Fruit fly (Drosophila melanogaster) whole organism, embryonic: ENCODE results near the gene Pnn.
A peak's percentile ranks its signal among the peaks of the same experiment; 100 is the strongest.

Experiments used
- Atf6 ChIP-seq: fragments of 200-800 bp; sonication (Bioruptor generic); IDR thresholded peaks from 2 replicates; pipeline ENCODE4 v1.3.6; 2022; ENCODE audit warnings: missing biosample characterization, missing genetic modification characterization
- CG11398 ChIP-seq: fragments of 200-800 bp; sonication (Bioruptor generic); optimal IDR thresholded peaks from 2 replicates; lab custom pipeline; 2016; ENCODE audit warnings: missing biosample characterization, missing genetic modification characterization
- CG12659 ChIP-seq: fragments of 200-800 bp; sonication (Bioruptor generic); optimal IDR thresholded peaks from 3 replicates; lab custom pipeline; 2017; ENCODE audit warnings: mild to moderate bottlenecking, missing biosample characterization, missing genetic modification reagents, missing genetic modification characterization
- CG15479 ChIP-seq: fragments of 200-800 bp; sonication (Bioruptor generic); optimal IDR thresholded peaks from 3 replicates; lab custom pipeline; 2019; ENCODE audit warnings: missing biosample characterization, mild to moderate bottlenecking, missing genetic modification characterization, moderate library complexity
- CG15601 ChIP-seq: fragments of 200-800 bp; sonication (Bioruptor generic); optimal IDR thresholded peaks from 3 replicates; lab custom pipeline; 2019; ENCODE audit warnings: missing biosample characterization, mild to moderate bottlenecking, missing genetic modification characterization, moderate library complexity
- CG17328 ChIP-seq: fragments of 200-800 bp; sonication (Bioruptor generic); IDR thresholded peaks from 2 replicates; pipeline ENCODE4 v1.3.6; 2022; ENCODE audit warnings: missing biosample characterization, missing genetic modification characterization
- CG2875 ChIP-seq: fragments of 200-800 bp; sonication (Bioruptor generic); optimal IDR thresholded peaks from 2 replicates; lab custom pipeline; 2017; ENCODE audit warnings: missing biosample characterization, mild to moderate bottlenecking, missing genetic modification characterization, missing genetic modification reagents
- CG30020 ChIP-seq: fragments of 200-800 bp; optimal IDR thresholded peaks from 2 replicates; lab custom pipeline; 2019; ENCODE audit warnings: missing biosample characterization, mild to moderate bottlenecking, missing genetic modification characterization, moderate library complexity
- CG34422 ChIP-seq: fragments of 200-800 bp; sonication (Bioruptor generic); IDR thresholded peaks from 3 replicates; pipeline ENCODE4 v1.3.6; 2022; ENCODE audit warnings: missing biosample characterization, missing genetic modification characterization
- CG7745 ChIP-seq: fragments of 200-800 bp; sonication (Bioruptor generic); optimal IDR thresholded peaks from 2 replicates; lab custom pipeline; 2018; ENCODE audit warnings: missing biosample characterization, mild to moderate bottlenecking, missing genetic modification characterization, moderate library complexity
- CG8944 ChIP-seq: fragments of 200-800 bp; sonication (Bioruptor generic); optimal IDR thresholded peaks from 3 replicates; lab custom pipeline; 2016; ENCODE audit warnings: missing biosample characterization, missing genetic modification characterization
- CG9876 ChIP-seq: fragments of 200-800 bp; sonication (Bioruptor generic); optimal IDR thresholded peaks from 2 replicates; lab custom pipeline; 2016; ENCODE audit warnings: missing biosample characterization, missing genetic modification characterization
- CoRest ChIP-seq: fragments of 200-800 bp; sonication (Bioruptor generic); optimal IDR thresholded peaks from 3 replicates; lab custom pipeline; 2018; ENCODE audit warnings: missing biosample characterization, mild to moderate bottlenecking, missing genetic modification characterization, moderate library complexity
- D19B ChIP-seq: fragments of 200-800 bp; sonication (Bioruptor generic); optimal IDR thresholded peaks from 2 replicates; lab custom pipeline; 2017; ENCODE audit warnings: missing biosample characterization, mild to moderate bottlenecking, missing genetic modification characterization
- Deaf1 ChIP-seq: fragments of 200-800 bp; optimal IDR thresholded peaks from 3 replicates; lab custom pipeline; 2019; ENCODE audit warnings: missing biosample characterization, mild to moderate bottlenecking, missing genetic modification characterization, moderate library complexity
- ERR ChIP-seq: fragments of 200-800 bp; sonication (Bioruptor generic); optimal IDR thresholded peaks from 2 replicates; lab custom pipeline; 2016; ENCODE audit warnings: missing biosample characterization, missing genetic modification characterization
- Fer1 ChIP-seq: fragments of 200-800 bp; sonication (Bioruptor generic); optimal IDR thresholded peaks from 2 replicates; lab custom pipeline; 2017; ENCODE audit warnings: missing biosample characterization, mild to moderate bottlenecking, missing genetic modification characterization
- HmgZ ChIP-seq: fragments of 200-800 bp; sonication (Bioruptor generic); optimal IDR thresholded peaks from 2 replicates; lab custom pipeline; 2018; ENCODE audit warnings: missing biosample characterization, mild to moderate bottlenecking, missing genetic modification characterization
- Hr78 ChIP-seq, 2 experiments: fragments of 200-800 bp in 1 of 2; fragments of >200 bp in 1 of 2; sonication (Bioruptor generic) in 1 of 2; optimal IDR thresholded peaks; 2 replicates each; lab custom pipeline; 2017 to 2019; ENCODE audit warnings: missing biosample characterization in 2 of 2, missing genetic modification characterization in 2 of 2, mild to moderate bottlenecking in 1 of 2, moderate library complexity in 1 of 2
- MESR4 ChIP-seq: fragments of 200-800 bp; sonication (Bioruptor generic); optimal IDR thresholded peaks from 2 replicates; lab custom pipeline; 2018; ENCODE audit warnings: missing biosample characterization, mild to moderate bottlenecking, missing genetic modification characterization, moderate library complexity
- NK7.1 ChIP-seq: fragments of 200-800 bp; sonication (Bioruptor generic); optimal IDR thresholded peaks from 3 replicates; lab custom pipeline; 2016; ENCODE audit warnings: missing biosample characterization, missing genetic modification characterization
- Oaz ChIP-seq: fragments of 200-800 bp; sonication (Bioruptor generic); IDR thresholded peaks from 2 replicates; pipeline ENCODE4 v1.3.6; 2022; ENCODE audit warnings: missing biosample characterization, missing genetic modification characterization
- Stat92E ChIP-seq, 3 experiments: fragments of >200 bp in 2 of 3; fragments of 200-800 bp in 1 of 3; sonication (Bioruptor generic) in 1 of 3; optimal IDR thresholded peaks; 2 replicates each; lab custom pipeline; 2017 to 2019; ENCODE audit warnings: missing biosample characterization in 3 of 3, missing genetic modification characterization in 3 of 3, mild to moderate bottlenecking in 1 of 3, moderate library complexity in 1 of 3
- Taf1 ChIP-seq: fragments of 200-800 bp; sonication (Bioruptor generic); IDR thresholded peaks from 2 replicates; pipeline ENCODE4 v1.3.6; 2022; ENCODE audit warnings: missing biosample characterization, missing genetic modification characterization
- YL-1 ChIP-seq: fragments of 200-800 bp; sonication (Bioruptor generic); optimal IDR thresholded peaks from 3 replicates; lab custom pipeline; 2017; ENCODE audit warnings: missing biosample characterization, mild to moderate bottlenecking, missing genetic modification characterization
- amos ChIP-seq: fragments of 200-800 bp; sonication (Bioruptor generic); IDR thresholded peaks from 2 replicates; pipeline ENCODE4 v1.3.6; 2022; ENCODE audit warnings: missing biosample characterization, missing genetic modification characterization; ENCODE audit not compliant: partially characterized antibody
- ash1 ChIP-seq: fragments of 200-800 bp; sonication (Bioruptor generic); optimal IDR thresholded peaks from 2 replicates; lab custom pipeline; 2018; ENCODE audit warnings: missing biosample characterization, mild to moderate bottlenecking, missing genetic modification characterization
- bab2 ChIP-seq: fragments of 200-800 bp; sonication (Bioruptor generic); optimal IDR thresholded peaks from 2 replicates; lab custom pipeline; 2016; ENCODE audit warnings: missing biosample characterization, missing genetic modification characterization
- bigmax ChIP-seq: fragments of 200-800 bp; sonication (Bioruptor generic); optimal IDR thresholded peaks from 2 replicates; lab custom pipeline; 2018; ENCODE audit warnings: missing biosample characterization, mild to moderate bottlenecking, missing genetic modification characterization
- ci ChIP-seq: fragments of 200-800 bp; sonication (Bioruptor generic); IDR thresholded peaks from 3 replicates; pipeline ENCODE4 v1.3.6; 2022; ENCODE audit warnings: missing biosample characterization, missing genetic modification characterization
- cwo ChIP-seq: fragments of 200-800 bp; sonication (Bioruptor generic); optimal IDR thresholded peaks from 3 replicates; lab custom pipeline; 2017; ENCODE audit warnings: missing biosample characterization, missing genetic modification characterization, mild to moderate bottlenecking, moderate library complexity, missing genetic modification reagents
- dan ChIP-seq: fragments of 200-800 bp; sonication (Bioruptor generic); IDR thresholded peaks from 2 replicates; pipeline ENCODE4 v1.3.6; 2022; ENCODE audit warnings: missing biosample characterization, missing genetic modification characterization
- disco-r ChIP-seq: fragments of 200-800 bp; sonication (Bioruptor generic); optimal IDR thresholded peaks from 2 replicates; lab custom pipeline; 2016; ENCODE audit warnings: missing biosample characterization, missing genetic modification characterization
- ewg ChIP-seq: fragments of 200-800 bp; sonication (Bioruptor generic); optimal IDR thresholded peaks from 3 replicates; lab custom pipeline; 2017; ENCODE audit warnings: mild to moderate bottlenecking, missing biosample characterization, missing genetic modification reagents, missing genetic modification characterization
- ftz-f1 ChIP-seq: fragments of 200-800 bp; sonication (Bioruptor generic); optimal IDR thresholded peaks from 2 replicates; lab custom pipeline; 2016; ENCODE audit warnings: missing biosample characterization, missing genetic modification characterization
- h ChIP-seq: fragments of >200 bp; optimal IDR thresholded peaks from 2 replicates; lab custom pipeline; 2017
- hbn ChIP-seq: fragments of 200-800 bp; sonication (Bioruptor generic); IDR thresholded peaks from 2 replicates; pipeline ENCODE4 v1.3.6; 2022; ENCODE audit warnings: missing biosample characterization, missing genetic modification characterization; ENCODE audit not compliant: partially characterized antibody
- jigr1 ChIP-seq: fragments of 200-800 bp; sonication (Bioruptor generic); IDR thresholded peaks from 3 replicates; pipeline ENCODE4 v1.3.6; 2022; ENCODE audit warnings: missing biosample characterization, missing genetic modification characterization
- knrl ChIP-seq: fragments of 200-800 bp; sonication (Bioruptor generic); IDR thresholded peaks from 3 replicates; pipeline ENCODE4 v1.3.6; 2022; ENCODE audit warnings: missing biosample characterization, missing genetic modification characterization; ENCODE audit not compliant: partially characterized antibody
- lbe ChIP-seq: fragments of 200-800 bp; sonication (Bioruptor generic); optimal IDR thresholded peaks from 2 replicates; lab custom pipeline; 2016; ENCODE audit warnings: missing biosample characterization, mild to moderate bottlenecking, missing genetic modification characterization
- lmd ChIP-seq: fragments of 200-800 bp; sonication (Bioruptor generic); IDR thresholded peaks from 2 replicates; pipeline ENCODE4 v1.3.6; 2022; ENCODE audit warnings: missing biosample characterization, missing genetic modification characterization
- nmo ChIP-seq: fragments of 200-800 bp; sonication (Bioruptor generic); optimal IDR thresholded peaks from 2 replicates; lab custom pipeline; 2018; ENCODE audit warnings: missing biosample characterization, mild to moderate bottlenecking, missing genetic modification characterization, moderate library complexity
- pfk ChIP-seq: fragments of 200-800 bp; sonication (Bioruptor generic); optimal IDR thresholded peaks from 2 replicates; lab custom pipeline; 2018; ENCODE audit warnings: missing biosample characterization, mild to moderate bottlenecking, missing genetic modification characterization, moderate library complexity
- prd ChIP-seq, 3 experiments: fragments of >200 bp in 2 of 3; fragments of 200-800 bp in 1 of 3; sonication (Bioruptor generic) in 1 of 3; optimal IDR thresholded peaks in 2 of 3; IDR thresholded peaks in 1 of 3; 2 replicates in 2 of 3; 3 replicates in 1 of 3; pipeline versions ENCODE4 v1.3.6 to Lab custom; 2017 to 2022; ENCODE audit warnings: missing biosample characterization in 1 of 3, missing genetic modification characterization in 1 of 3
- sens ChIP-seq: fragments of 200-800 bp; sonication (Bioruptor generic); peaks from one replicate; lab custom pipeline; 2016; ENCODE audit warnings: missing biosample characterization, missing genetic modification characterization
- stwl ChIP-seq: fragments of 200-800 bp; sonication (Bioruptor generic); optimal IDR thresholded peaks from 3 replicates; lab custom pipeline; 2018; ENCODE audit warnings: missing biosample characterization, mild to moderate bottlenecking, missing genetic modification characterization, moderate library complexity
- vvl ChIP-seq: fragments of 200-800 bp; sonication (Bioruptor generic); IDR thresholded peaks from 2 replicates; pipeline ENCODE4 v1.3.6; 2022; ENCODE audit warnings: missing biosample characterization, missing genetic modification characterization

The Pnn gene

DNA sequence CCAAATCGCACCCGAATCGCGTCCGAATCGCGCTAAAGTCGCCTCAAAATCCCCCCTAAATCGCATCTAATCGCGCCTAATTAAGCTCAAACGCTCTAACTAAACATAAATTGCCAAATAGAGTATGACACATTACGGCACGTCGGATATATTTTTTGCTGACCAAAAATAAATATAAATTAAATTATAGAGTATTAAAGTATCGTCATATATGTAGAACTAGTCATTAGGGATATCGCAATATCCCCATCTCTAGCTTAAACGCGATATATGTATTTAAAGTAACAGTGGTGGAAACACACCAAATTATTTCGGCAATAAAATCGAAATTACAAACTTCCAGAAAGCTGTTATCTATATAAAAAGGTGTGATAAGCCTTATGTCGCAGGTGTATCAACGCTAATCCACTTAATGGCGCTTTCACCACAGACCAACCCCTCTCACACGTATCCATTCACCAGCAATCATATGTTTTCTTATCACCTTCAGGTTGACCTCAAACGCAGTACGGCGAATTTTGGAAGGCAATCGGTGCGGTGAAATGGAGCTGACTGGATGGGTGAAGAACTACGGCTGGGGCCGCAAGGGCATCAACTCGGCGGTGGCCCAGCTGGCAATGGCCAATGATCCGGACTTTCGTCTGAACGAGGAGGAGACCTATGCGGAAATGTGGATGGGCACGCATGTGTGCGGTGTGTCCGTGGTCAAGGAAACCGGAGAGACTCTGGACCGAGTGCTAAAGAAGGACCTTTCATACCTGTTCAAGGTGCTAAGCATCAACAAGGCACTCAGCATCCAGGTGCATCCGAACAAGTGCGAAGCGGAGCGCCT, 18.9 kb downstream of the Pnn start, which contains the start of gene Mpi (continued):
- TF ChIP-seq CG2875 (GFP tag; lab: Kevin White, UChicago) (peak; percentile 14), ci (GFP tag; lab: Robert Waterston, UW) (peak; percentile 43; the same call in 2 of the 3 replicates), YL-1 (GFP tag; lab: Kevin White, UChicago) (peak; percentile 88), Hr78 (GFP tag; optimal IDR thresholded peaks at IDR 0.05; lab: Kevin White, UChicago) (peak in 1 of 2 experiments; percentile 84), CG8944 (no peak), CG7745 (tag; lab: Kevin White, UChicago) (peak; percentile 1), amos (peak; percentile 52; the same call in 1 of the 2 replicates), CG15601 (tag; lab: Kevin White, UChicago) (no peak), Fer1 (GFP tag; lab: Kevin White, UChicago) (peak; percentile 43), cwo (GFP tag; lab: Kevin White, UChicago) (no peak), lbe (peak; percentile 51), stwl (peak; percentile 41), bigmax (GFP tag; lab: Kevin White, UChicago) (peak; percentile 20), CG17328 (0 out of 2 replicates have a peak, but pooled peaks have one; percentile 12), Oaz (GFP tag; lab: Robert Waterston, UW) (no peak), Taf1 (no peak), ewg (GFP tag; lab: Kevin White, UChicago) (no peak), ash1 (GFP tag; lab: Kevin White, UChicago) (no peak), dan (no peak), hbn (peak; percentile 43; the same call in 1 of the 2 replicates), disco-r (no peak), CoRest (tag; lab: Kevin White, UChicago) (peak; percentile 40), nmo (GFP tag; lab: Kevin White, UChicago) (peak; percentile 49), CG11398 (no peak), Deaf1 (tag; lab: Kevin White, UChicago) (no peak), jigr1 (GFP tag; lab: Robert Waterston, UW) (no peak), CG34422 (GFP tag; lab: Robert Waterston, UW) (0 out of 3 replicates have a peak, but pooled peaks have one; percentile 30), ftz-f1 (GFP tag; lab: Kevin White, UChicago) (peak; percentile 71), knrl (GFP tag; lab: Robert Waterston, UW) (peak; percentile 49; the same call in 2 of the 3 replicates), Atf6 (GFP tag; lab: Robert Waterston, UW) (peak; percentile 29), h (lab: Kevin White, UChicago) (no peak), ERR (GFP tag; lab: Kevin White, UChicago) (peak; percentile 97), HmgZ (tag; lab: Kevin White, UChicago) (peak; percentile 37), lmd (peak; percentile 17; the same call in 1 of the 2 replicates), CG30020 (tag; lab: Kevin White, UChicago) (peak; percentile 70), vvl (peak; percentile 53), prd (optimal IDR thresholded peaks at IDR 0.05; lab: Kevin White, UChicago) (no peak), prd (GFP tag; IDR thresholded peaks at IDR 0.05; lab: Robert Waterston, UW) (0 out of 3 replicates have a peak, but pooled peaks have one; percentile 15), MESR4 (peak; percentile 83), NK7.1 (no peak), CG15479 (GFP tag; lab: Kevin White, UChicago) (no peak), CG12659 (peak; percentile 62), sens (GFP tag; lab: Kevin White, UChicago) (peak; percentile 81), bab2 (GFP tag; lab: Kevin White, UChicago) (no peak), pfk (GFP tag; lab: Kevin White, UChicago) (no peak), CG9876 (GFP tag; lab: Kevin White, UChicago) (no peak), D19B (GFP tag; lab: Kevin White, UChicago) (no peak), Stat92E (GFP tag; optimal IDR thresholded peaks at IDR 0.05; lab: Kevin White, UChicago) (peak in 1 of 3 experiments; percentile 49)
